Fruit fly (Drosophila melanogaster): ENCODE measurements around the gene nocte.

Gene nocte

DNA sequence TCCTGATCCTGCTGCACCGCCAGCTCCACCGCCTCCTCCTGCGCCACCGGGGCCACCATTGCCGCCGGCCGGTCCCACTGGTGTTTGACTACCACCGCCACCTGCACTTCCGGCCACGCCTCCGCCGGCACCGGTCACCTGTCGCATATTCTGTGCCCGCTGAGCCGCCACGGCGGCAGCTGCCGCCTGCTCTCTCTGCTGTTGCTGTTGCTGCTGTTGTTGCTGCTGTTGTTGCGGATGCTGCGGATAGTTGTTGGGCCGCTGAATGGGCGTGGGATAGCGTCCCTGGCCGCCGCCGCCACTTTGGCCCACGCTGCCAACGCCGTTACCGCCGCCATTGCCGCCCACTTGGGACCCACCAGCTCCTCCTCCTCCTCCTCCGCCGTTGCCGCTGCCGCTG lies 9.9 kb downstream of the nocte start:
- TF ChIP-seq zen2 (GFP tag; IDR thresholded peaks at IDR 0.05; ENCODE audit: partially characterized antibody): no peak
- TF ChIP-seq kay (GFP tag; optimal IDR thresholded peaks at IDR 0.05): no peak
- TF ChIP-seq MBD-R2 (GFP tag; IDR thresholded peaks at IDR 0.05): no peak
- TF ChIP-seq gsb (GFP tag; IDR thresholded peaks at IDR 0.05): no peak
- TF ChIP-seq danr (GFP tag; IDR thresholded peaks at IDR 0.05): no peak
- peak; percentile 63 for TF ChIP-seq Med (GFP tag)

DNA sequence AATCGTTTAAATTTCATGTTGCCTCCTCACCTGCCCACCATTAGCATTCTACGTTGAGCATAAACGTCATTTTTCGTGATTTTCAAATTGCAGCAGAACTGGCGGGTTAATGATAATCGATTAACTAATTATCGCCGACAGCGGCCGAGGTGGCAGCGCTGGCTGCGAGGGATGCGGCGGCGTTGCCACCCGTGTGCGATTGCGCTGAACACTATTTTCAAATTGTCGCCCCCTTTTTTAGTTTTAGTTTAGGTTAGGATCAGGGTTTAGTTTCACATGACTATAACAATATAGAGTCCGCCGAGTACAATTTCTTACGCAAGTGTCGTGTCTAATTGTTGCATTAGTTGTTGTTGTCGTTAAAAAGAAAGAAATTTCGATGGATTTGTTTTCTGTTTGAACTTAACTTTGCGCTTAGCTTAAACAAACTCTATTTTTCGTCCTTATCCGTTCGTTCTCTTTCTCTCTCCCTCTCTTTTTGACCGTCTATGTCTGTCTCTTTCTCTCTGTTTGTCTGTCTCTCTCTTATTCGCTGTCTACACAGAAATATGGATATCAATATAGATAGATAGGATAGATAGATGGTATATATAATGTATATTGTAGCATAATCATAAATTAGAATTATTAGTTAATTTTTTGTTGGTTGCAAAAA lies 11.3 kb downstream of the nocte start:
- TF ChIP-seq Gsc (GFP tag; IDR thresholded peaks at IDR 0.05) (no peak), CG2712 (tag; optimal IDR thresholded peaks at IDR 0.05) (peak; percentile 39), CG7786 (GFP tag; optimal IDR thresholded peaks at IDR 0.05) (no peak), Atf-2 (GFP tag; optimal IDR thresholded peaks at IDR 0.05) (no peak), CG7271 (tag; optimal IDR thresholded peaks at IDR 0.05) (no peak), Lim3 (GFP tag; IDR thresholded peaks at IDR 0.05) (no peak), ara (GFP tag; IDR thresholded peaks at IDR 0.05) (no peak), Lpt (GFP tag; optimal IDR thresholded peaks at IDR 0.05) (no peak), Mrtf (GFP tag; IDR thresholded peaks at IDR 0.05) (no peak), Mad (GFP tag; optimal IDR thresholded peaks at IDR 0.05) (no peak), Tbp (GFP tag; optimal IDR thresholded peaks at IDR 0.05) (no peak), jumu (GFP tag; optimal IDR thresholded peaks at IDR 0.05) (peak; percentile 1), CG10565 (GFP tag; optimal IDR thresholded peaks at IDR 0.05) (no peak), tna (GFP tag; IDR thresholded peaks at IDR 0.05; ENCODE audit: partially characterized antibody) (peak; percentile 67), Poxn (GFP tag; IDR thresholded peaks at IDR 0.05) (no peak), Sry-β (GFP tag; optimal IDR thresholded peaks at IDR 0.05) (no peak), CG5245 (GFP tag; optimal IDR thresholded peaks at IDR 0.05) (no peak), CG3163 (GFP tag; optimal IDR thresholded peaks at IDR 0.05) (no peak), CG15269 (tag; optimal IDR thresholded peaks at IDR 0.05) (no peak), mam (GFP tag; optimal IDR thresholded peaks at IDR 0.05) (peak; percentile 13), ewg (GFP tag; optimal IDR thresholded peaks at IDR 0.05) (peak; percentile 41), kni (GFP tag; optimal IDR thresholded peaks at IDR 0.05) (no peak), Doc3 (GFP tag; IDR thresholded peaks at IDR 0.05; ENCODE audit: partially characterized antibody) (no peak), CG9609 (GFP tag; optimal IDR thresholded peaks at IDR 0.05) (no peak), Xrp1 (GFP tag; IDR thresholded peaks at IDR 0.05) (no peak), CG33213 (GFP tag; optimal IDR thresholded peaks at IDR 0.05) (peak; percentile 15), CG18011 (GFP tag; optimal IDR thresholded peaks at IDR 0.05) (no peak), CG17829 (tag; optimal IDR thresholded peaks at IDR 0.05) (peak; percentile 14), emc (GFP tag; optimal IDR thresholded peaks at IDR 0.05) (no peak), Blimp-1 (GFP tag; optimal IDR thresholded peaks at IDR 0.05) (no peak), sc (optimal IDR thresholded peaks at IDR 0.05) (no peak), sc (GFP tag; optimal IDR thresholded peaks at IDR 0.05) (no peak), zen2 (GFP tag; IDR thresholded peaks at IDR 0.05; ENCODE audit: partially characterized antibody) (0 out of 3 replicates have a peak, but pooled peaks have one; percentile 19), esg (GFP tag; conservative IDR thresholded peaks at IDR 0.05) (no peak), CG14050 (GFP tag; IDR thresholded peaks at IDR 0.05) (no peak), caup (GFP tag; optimal IDR thresholded peaks at IDR 0.05; ENCODE audit: severe bottlenecking) (no peak), CG4707 (GFP tag; optimal IDR thresholded peaks at IDR 0.05) (no peak), CG10321 (GFP tag; IDR thresholded peaks at IDR 0.05) (peak; percentile 63; the same call in 1 of the 2 replicates), NK7.1 (GFP tag; optimal IDR thresholded peaks at IDR 0.05) (no peak), unc-4 (GFP tag; IDR thresholded peaks at IDR 0.05; ENCODE audit: partially characterized antibody) (peak; percentile 39; the same call in 1 of the 2 replicates), jing (GFP tag; optimal IDR thresholded peaks at IDR 0.05) (no peak), Trl (optimal IDR thresholded peaks at IDR 0.05) (no peak), Trl (GFP tag; optimal IDR thresholded peaks at IDR 0.05) (peak; percentile 23), ftz-f1 (GFP tag; optimal IDR thresholded peaks at IDR 0.05) (no peak), pros (GFP tag; optimal IDR thresholded peaks at IDR 0.05) (no peak)
